Worm (Caenorhabditis elegans) whole organism, L1 larva: Measurements from ENCODE around the gene skr-6.

Source experiments
- C16A3.4 ChIP-seq: fragments of 150-350 bp; optimal IDR thresholded peaks from 2 replicates; lab custom pipeline; 2014; ENCODE audit warnings: missing biosample characterization, missing genetic modification characterization
- ceh-82 ChIP-seq, 3 experiments: fragments of 150-350 bp in 1 of 3; sonication (generic microtip) in 2 of 3; optimal IDR thresholded peaks; 2 replicates each; lab custom pipeline; 2014 to 2017; ENCODE audit warnings: missing biosample characterization in 3 of 3, missing genetic modification characterization in 3 of 3
- ceh-88 ChIP-seq: fragments of 200-800 bp; sonication (Bioruptor generic); IDR thresholded peaks from 2 replicates; pipeline ENCODE4 v1.3.6; 2022; ENCODE audit warnings: missing genetic modification characterization, missing compliant biosample characterization
- ceh-90 ChIP-seq: sonication (generic microtip); optimal IDR thresholded peaks from 2 replicates; lab custom pipeline; 2016; ENCODE audit warnings: missing genetic modification characterization, missing compliant biosample characterization
- dpl-1 ChIP-seq, 3 experiments: fragments of 150-350 bp in 2 of 3; sonication (generic microtip) in 1 of 3; optimal IDR thresholded peaks; 2 replicates each; lab custom pipeline; 2014 to 2017; ENCODE audit warnings: missing biosample characterization in 3 of 3, missing genetic modification characterization in 3 of 3, missing genetic modification reagents in 3 of 3
- efl-1 ChIP-seq, 4 experiments: fragments of 150-350 bp; optimal IDR thresholded peaks in 3 of 4; peaks in 1 of 4; 1 replicate in 1 of 4; 2 replicates in 3 of 4; lab custom pipeline; 2014; ENCODE audit warnings: missing biosample characterization in 2 of 4, missing genetic modification characterization in 2 of 4, missing genetic modification reagents in 2 of 4
- fkh-8 ChIP-seq: sonication (generic microtip); optimal IDR thresholded peaks from 2 replicates; lab custom pipeline; 2016; ENCODE audit warnings: mild to moderate bottlenecking, missing genetic modification characterization, missing compliant biosample characterization
- mab-9 ChIP-seq: fragments of 200-800 bp; sonication (Bioruptor generic); IDR thresholded peaks from 2 replicates; pipeline ENCODE4 v1.3.6; 2022; ENCODE audit warnings: missing genetic modification reagents, missing genetic modification characterization, missing compliant biosample characterization
- mep-1 ChIP-seq: fragments of 150-350 bp; optimal IDR thresholded peaks from 2 replicates; lab custom pipeline; 2014; ENCODE audit warnings: missing biosample characterization, missing genetic modification characterization
- nhr-76 ChIP-seq: sonication (generic microtip); optimal IDR thresholded peaks from 2 replicates; lab custom pipeline; 2017; ENCODE audit warnings: missing biosample characterization, missing genetic modification characterization
- nhr-85 ChIP-seq: sonication (generic microtip); peaks from one replicate; lab custom pipeline; 2016; ENCODE audit warnings: missing genetic modification characterization, inconsistent platforms, missing compliant biosample characterization
- pag-3 ChIP-seq: sonication (generic microtip); optimal IDR thresholded peaks from 2 replicates; lab custom pipeline; 2017; ENCODE audit warnings: missing genetic modification characterization, mild to moderate bottlenecking, missing compliant biosample characterization, antibody characterized with exemption, borderline replicate concordance; ENCODE audit not compliant: insufficient read depth
- unc-62 ChIP-seq: fragments of 150-350 bp; optimal IDR thresholded peaks from 2 replicates; lab custom pipeline; 2014; ENCODE audit warnings: missing biosample characterization, missing genetic modification reagents, missing genetic modification characterization

- TF ChIP-seq C16A3.4 (tag; lab: Kevin White, UChicago): no peak
- no peak for TF ChIP-seq efl-1 (optimal IDR thresholded peaks at IDR 0.05; lab: Kevin White, UChicago)
- TF ChIP-seq efl-1 (GFP tag; optimal IDR thresholded peaks at IDR 0.05 in 1 of 2; lab: Kevin White, UChicago): no peak
- TF ChIP-seq ceh-88 (GFP tag; lab: Robert Waterston, UW): no peak
- no peak for TF ChIP-seq ceh-82 (tag; optimal IDR thresholded peaks at IDR 0.05; lab: Kevin White, UChicago)
- TF ChIP-seq nhr-85 (tag; lab: Kevin White, UChicago): no peak
- no peak for TF ChIP-seq nhr-76 (tag; lab: Kevin White, UChicago)
- TF ChIP-seq dpl-1 (GFP tag; optimal IDR thresholded peaks at IDR 0.05; lab: Kevin White, UChicago): no peak
- no peak for TF ChIP-seq mab-9 (GFP tag; lab: Robert Waterston, UW)
- no peak for TF ChIP-seq mep-1 (tag; lab: Kevin White, UChicago)
- no peak for TF ChIP-seq fkh-8 (tag; lab: Kevin White, UChicago)
- no peak for TF ChIP-seq unc-62 (GFP tag; lab: Kevin White, UChicago)
- no peak for TF ChIP-seq pag-3 (tag; lab: Kevin White, UChicago)
- no peak for TF ChIP-seq ceh-90 (tag; lab: Kevin White, UChicago)
These were observed 11.0 kb upstream of the skr-6 start, which contains the start of gene Y51A2A.16 for ce11 chrV:18280778-18281177.
